Worm (Caenorhabditis elegans) whole organism, L2 larva: ENCODE data around the gene srsx-26.
A peak's percentile ranks its signal among the peaks of the same experiment; 100 is the strongest.

Experiments used
- F13H6.1 ChIP-seq: sonication (generic microtip); optimal IDR thresholded peaks from 2 replicates; lab custom pipeline; 2016; ENCODE audit warnings: missing genetic modification characterization, missing compliant biosample characterization
- Y55F3AM.14 ChIP-seq: fragments of 200-800 bp; sonication (Bioruptor generic); optimal IDR thresholded peaks from 2 replicates; lab custom pipeline; 2018; ENCODE audit warnings: mild to moderate bottlenecking, missing genetic modification characterization, missing compliant biosample characterization
- ZK546.5 ChIP-seq: sonication (generic microtip); optimal IDR thresholded peaks from 2 replicates; lab custom pipeline; 2017; ENCODE audit warnings: missing biosample characterization, missing genetic modification characterization
- alr-1 ChIP-seq: fragments of 150-350 bp; optimal IDR thresholded peaks from 2 replicates; lab custom pipeline; 2014; ENCODE audit warnings: missing biosample characterization, missing genetic modification characterization
- aly-2 ChIP-seq: fragments of 150-350 bp; optimal IDR thresholded peaks from 2 replicates; lab custom pipeline; 2014; ENCODE audit warnings: missing biosample characterization, missing genetic modification characterization
- ama-1 ChIP-seq: fragments of 150-350 bp; optimal IDR thresholded peaks from 2 replicates; lab custom pipeline; 2018; ENCODE audit warnings: inconsistent platforms
- blmp-1 ChIP-seq: sonication (generic microtip); optimal IDR thresholded peaks from 2 replicates; lab custom pipeline; 2017; ENCODE audit warnings: missing genetic modification characterization, mild to moderate bottlenecking, missing compliant biosample characterization, antibody characterized with exemption, moderate library complexity; ENCODE audit not compliant: insufficient read depth
- crh-2 ChIP-seq: sonication (generic microtip); optimal IDR thresholded peaks from 2 replicates; lab custom pipeline; 2017; ENCODE audit warnings: missing biosample characterization, missing genetic modification characterization
- dmd-4 ChIP-seq: sonication (generic microtip); optimal IDR thresholded peaks from 2 replicates; lab custom pipeline; 2017; ENCODE audit warnings: missing biosample characterization, missing genetic modification characterization
- egl-27 ChIP-seq: sonication (generic microtip); optimal IDR thresholded peaks from 3 replicates; lab custom pipeline; 2017; ENCODE audit warnings: missing biosample characterization, missing genetic modification reagents, missing genetic modification characterization
- elt-1 ChIP-seq: fragments of 150-350 bp; optimal IDR thresholded peaks from 2 replicates; lab custom pipeline; 2014; ENCODE audit warnings: missing biosample characterization, missing genetic modification characterization
- fos-1 ChIP-seq: fragments of 150-350 bp; optimal IDR thresholded peaks from 2 replicates; lab custom pipeline; 2014; ENCODE audit warnings: missing biosample characterization, missing genetic modification characterization
- lin-13 ChIP-seq: fragments of 150-350 bp; optimal IDR thresholded peaks from 2 replicates; lab custom pipeline; 2014; ENCODE audit warnings: missing biosample characterization, missing genetic modification reagents, missing genetic modification characterization
- lin-39 ChIP-seq: fragments of 150-350 bp; optimal IDR thresholded peaks from 2 replicates; lab custom pipeline; 2014; ENCODE audit warnings: missing biosample characterization, missing genetic modification reagents, missing genetic modification characterization
- lsy-2 ChIP-seq, 2 experiments: fragments of 150-350 bp in 1 of 2; sonication (generic microtip) in 1 of 2; optimal IDR thresholded peaks; 2 replicates each; lab custom pipeline; 2014 to 2017; ENCODE audit warnings: missing biosample characterization in 2 of 2, missing genetic modification characterization in 2 of 2
- mab-5 ChIP-seq: fragments of 150-350 bp; optimal IDR thresholded peaks from 2 replicates; lab custom pipeline; 2014; ENCODE audit warnings: missing biosample characterization, missing genetic modification characterization
- mdl-1 ChIP-seq, 2 experiments: fragments of 150-350 bp in 1 of 2; sonication (generic microtip) in 1 of 2; optimal IDR thresholded peaks; 2 replicates each; lab custom pipeline; 2017; ENCODE audit warnings: missing biosample characterization in 2 of 2, missing genetic modification characterization in 2 of 2
- nhr-10 ChIP-seq: sonication (generic microtip); optimal IDR thresholded peaks from 2 replicates; lab custom pipeline; 2017; ENCODE audit warnings: missing biosample characterization, missing genetic modification characterization
- nhr-11 ChIP-seq: fragments of 150-350 bp; optimal IDR thresholded peaks from 2 replicates; lab custom pipeline; 2014; ENCODE audit warnings: missing biosample characterization, missing genetic modification characterization
- nhr-237 ChIP-seq: fragments of 150-350 bp; optimal IDR thresholded peaks from 2 replicates; lab custom pipeline; 2014; ENCODE audit warnings: missing biosample characterization, missing genetic modification characterization
- nhr-25 ChIP-seq: fragments of 150-350 bp; sonication (generic microtip); optimal IDR thresholded peaks from 3 replicates; lab custom pipeline; 2014; ENCODE audit warnings: missing biosample characterization, missing genetic modification characterization
- nhr-6 ChIP-seq: fragments of 150-350 bp; optimal IDR thresholded peaks from 2 replicates; lab custom pipeline; 2014; ENCODE audit warnings: missing biosample characterization, missing genetic modification characterization
- nhr-77 ChIP-seq: fragments of 150-350 bp; optimal IDR thresholded peaks from 2 replicates; lab custom pipeline; 2014; ENCODE audit warnings: missing biosample characterization, missing genetic modification characterization
- sem-4 ChIP-seq: fragments of 150-350 bp; optimal IDR thresholded peaks from 2 replicates; lab custom pipeline; 2014; ENCODE audit warnings: missing biosample characterization, missing genetic modification reagents, missing genetic modification characterization
- skn-1 ChIP-seq: sonication (generic microtip); optimal IDR thresholded peaks from 2 replicates; lab custom pipeline; 2017; ENCODE audit warnings: missing biosample characterization, missing genetic modification characterization
- sma-3 ChIP-seq: sonication (generic microtip); optimal IDR thresholded peaks from 2 replicates; lab custom pipeline; 2016; ENCODE audit warnings: missing genetic modification reagents, missing genetic modification characterization, missing compliant biosample characterization
- sma-9 ChIP-seq, 2 experiments: fragments of 150-350 bp in 1 of 2; sonication (generic microtip) in 1 of 2; optimal IDR thresholded peaks; 2 replicates each; lab custom pipeline; 2014 to 2016; ENCODE audit warnings: missing genetic modification characterization in 2 of 2, mild to moderate bottlenecking in 1 of 2, missing biosample characterization in 1 of 2, missing compliant biosample characterization in 1 of 2, missing genetic modification reagents in 1 of 2, moderate library complexity in 1 of 2
- unc-55 ChIP-seq: fragments of 150-350 bp; sonication (generic microtip); optimal IDR thresholded peaks from 3 replicates; lab custom pipeline; 2014; ENCODE audit warnings: missing biosample characterization, missing genetic modification reagents, missing genetic modification characterization
- unc-62 ChIP-seq: fragments of 150-350 bp; optimal IDR thresholded peaks from 2 replicates; lab custom pipeline; 2014; ENCODE audit warnings: missing biosample characterization, missing genetic modification reagents, missing genetic modification characterization
- zag-1 ChIP-seq: fragments of 150-350 bp; optimal IDR thresholded peaks from 2 replicates; lab custom pipeline; 2014; ENCODE audit warnings: missing biosample characterization, missing genetic modification characterization
- ztf-1 ChIP-seq: fragments of 200-800 bp; sonication (Bioruptor generic); conservative IDR thresholded peaks from 2 replicates; pipeline ENCODE4 v1.3.6; 2022; ENCODE audit warnings: missing genetic modification characterization, missing compliant biosample characterization
- ztf-11 ChIP-seq: sonication (generic microtip); optimal IDR thresholded peaks from 2 replicates; lab custom pipeline; 2017; ENCODE audit warnings: missing biosample characterization, missing genetic modification characterization
- ztf-4 ChIP-seq: fragments of 150-350 bp; optimal IDR thresholded peaks from 2 replicates; lab custom pipeline; 2014; ENCODE audit warnings: missing biosample characterization, missing genetic modification characterization

The srsx-26 gene

DNA sequence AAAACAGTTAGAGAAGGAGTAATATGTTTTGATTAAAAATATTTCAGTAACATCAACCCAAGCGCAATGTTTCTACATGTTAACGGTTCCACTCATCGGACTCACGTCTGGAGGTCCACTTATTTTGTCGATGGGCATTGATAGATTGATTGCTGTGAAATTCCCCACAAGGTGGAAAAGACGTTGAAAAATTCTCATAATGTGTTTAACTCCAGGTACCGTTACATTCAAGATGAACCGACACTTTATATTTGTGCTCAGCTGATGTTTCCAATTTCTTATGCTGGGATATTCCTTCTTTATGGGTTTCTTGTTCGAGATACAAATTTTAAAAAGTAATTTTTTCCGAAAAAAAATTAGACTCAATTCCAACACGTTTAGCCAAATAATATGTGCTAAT, 4.6 kb downstream of the srsx-26 start:
- no peak for TF ChIP-seq unc-55 (GFP tag; lab: Kevin White, UChicago)

ce11 chrV:10154698-10155097, 6.2 kb downstream of the srsx-26 start, which contains the start of gene srsx-29:
TSS of gene srsx-29 (plus strand) at chrV:10154998.
- TF ChIP-seq F13H6.1 (tag; lab: Kevin White, UChicago), result no peak
- no peak for TF ChIP-seq nhr-237 (tag; lab: Kevin White, UChicago)
- no peak for TF ChIP-seq Y55F3AM.14 (GFP tag; lab: Kevin White, UChicago)
- no peak for TF ChIP-seq ztf-1
- TF ChIP-seq nhr-25 (tag; lab: Kevin White, UChicago), result no peak
- no peak for TF ChIP-seq ztf-4 (tag; lab: Kevin White, UChicago)
- no peak for TF ChIP-seq nhr-77 (tag; lab: Kevin White, UChicago)
- no peak for TF ChIP-seq mab-5 (tag; lab: Kevin White, UChicago)
- no peak for TF ChIP-seq egl-27 (tag; lab: Kevin White, UChicago)
- TF ChIP-seq unc-62 (GFP tag; lab: Kevin White, UChicago), result no peak
- no peak for TF ChIP-seq nhr-11 (tag; lab: Kevin White, UChicago)
- no peak for TF ChIP-seq nhr-6 (tag; lab: Kevin White, UChicago)
- TF ChIP-seq blmp-1 (tag; lab: Kevin White, UChicago), result no peak
- TF ChIP-seq ztf-11 (tag; lab: Kevin White, UChicago), result no peak
- no peak for TF ChIP-seq sma-3 (GFP tag; lab: Kevin White, UChicago)

- no peak for TF ChIP-seq alr-1 (tag; lab: Kevin White, UChicago)
- no peak for TF ChIP-seq nhr-6 (tag; lab: Kevin White, UChicago)
- no peak for TF ChIP-seq sem-4 (tag; lab: Kevin White, UChicago)
- TF ChIP-seq lin-13 (GFP tag; lab: Kevin White, UChicago), result no peak
- no peak for TF ChIP-seq crh-2
- no peak for TF ChIP-seq nhr-11 (tag; lab: Kevin White, UChicago)
- TF ChIP-seq mab-5 (tag; lab: Kevin White, UChicago), result no peak
- no peak for TF ChIP-seq elt-1
- no peak for TF ChIP-seq ztf-4 (tag; lab: Kevin White, UChicago)
- TF ChIP-seq ztf-11 (tag; lab: Kevin White, UChicago), result no peak
- no peak for TF ChIP-seq Y55F3AM.14 (GFP tag; lab: Kevin White, UChicago)
- no peak for TF ChIP-seq nhr-10 (tag; lab: Kevin White, UChicago)
- TF ChIP-seq dmd-4 (tag; lab: Kevin White, UChicago), result no peak
- TF ChIP-seq lin-39 (tag; lab: Kevin White, UChicago), result no peak
- TF ChIP-seq egl-27 (tag; lab: Kevin White, UChicago), result no peak
- TF ChIP-seq, all 48 proteins: peak for 0
Measured at ce11 chrV:10158528-10158927, 10.1 kb downstream of the srsx-26 start, which contains the start of gene srsx-30. TSS of gene srsx-30 (plus strand) at chrV:10158828.

- TF ChIP-seq sma-9 (GFP tag; optimal IDR thresholded peaks at IDR 0.05; lab: Kevin White, UChicago) (peak; percentile 36), sma-9 (tag; optimal IDR thresholded peaks at IDR 0.05; lab: Kevin White, UChicago) (no peak), elt-1 (no peak), fos-1 (peak; percentile 65)
Measured at ce11 chrV:10159972-10160371, 11.5 kb downstream of the srsx-26 start.

ce11 chrV:10160954-10161353, 12.5 kb downstream of the srsx-26 start, which contains the start of gene C51E3.10:
TSS of gene C51E3.10 (minus strand) at chrV:10161134.
- TF ChIP-seq skn-1 (tag; lab: Kevin White, UChicago), result peak; percentile 36
- TF ChIP-seq sma-9 (GFP tag; optimal IDR thresholded peaks at IDR 0.05; lab: Kevin White, UChicago), result peak; percentile 69
- no peak for TF ChIP-seq sma-9 (tag; optimal IDR thresholded peaks at IDR 0.05; lab: Kevin White, UChicago)
- no peak for TF ChIP-seq ama-1
- TF ChIP-seq sem-4 (tag; lab: Kevin White, UChicago), result no peak
- peak; percentile 67 for TF ChIP-seq crh-2
- TF ChIP-seq egl-27 (tag; lab: Kevin White, UChicago), result no peak
- TF ChIP-seq nhr-11 (tag; lab: Kevin White, UChicago), result no peak
- TF ChIP-seq zag-1, result no peak
- TF ChIP-seq ZK546.5, result no peak
- TF ChIP-seq lsy-2 (tag; optimal IDR thresholded peaks at IDR 0.05; lab: Kevin White, UChicago), result no peak
- no peak for TF ChIP-seq F13H6.1 (tag; lab: Kevin White, UChicago)
- no peak for TF ChIP-seq nhr-10 (tag; lab: Kevin White, UChicago)
- TF ChIP-seq ztf-11 (tag; lab: Kevin White, UChicago), result no peak
- no peak for TF ChIP-seq aly-2 (tag; lab: Kevin White, UChicago)
- TF ChIP-seq fos-1, result peak; percentile 94
- peak in 1 of 2 experiments; percentile 14 for TF ChIP-seq mdl-1 (tag; optimal IDR thresholded peaks at IDR 0.05; lab: Kevin White, UChicago)
